Worm (Caenorhabditis elegans) whole organism, L1 larva: ENCODE results near the gene act-1.

ENCODE experiments used
- ceh-88 ChIP-seq: fragments of 200-800 bp; sonication (Bioruptor generic); IDR thresholded peaks from 2 replicates; pipeline ENCODE4 v1.3.6; 2022; ENCODE audit warnings: missing genetic modification characterization, missing compliant biosample characterization
- ceh-90 ChIP-seq: sonication (generic microtip); optimal IDR thresholded peaks from 2 replicates; lab custom pipeline; 2016; ENCODE audit warnings: missing genetic modification characterization, missing compliant biosample characterization
- dsc-1 ChIP-seq: sonication (generic microtip); optimal IDR thresholded peaks from 2 replicates; lab custom pipeline; 2016; ENCODE audit warnings: mild to moderate bottlenecking, missing genetic modification characterization, missing compliant biosample characterization
- elt-3 ChIP-seq, 6 experiments: fragments of 150-350 bp in 1 of 6; sonication (generic microtip); optimal IDR thresholded peaks; 2 replicates each; lab custom pipeline; 2017 to 2018; ENCODE audit warnings: missing biosample characterization in 6 of 6, missing genetic modification characterization in 6 of 6, inconsistent platforms in 1 of 6
- fkh-8 ChIP-seq: sonication (generic microtip); optimal IDR thresholded peaks from 2 replicates; lab custom pipeline; 2016; ENCODE audit warnings: mild to moderate bottlenecking, missing genetic modification characterization, missing compliant biosample characterization
- lin-13 ChIP-seq: fragments of 150-350 bp; optimal IDR thresholded peaks from 2 replicates; lab custom pipeline; 2014; ENCODE audit warnings: missing biosample characterization, missing genetic modification reagents, missing genetic modification characterization
- nhr-12 ChIP-seq: sonication (generic microtip); optimal IDR thresholded peaks from 2 replicates; lab custom pipeline; 2017; ENCODE audit warnings: missing biosample characterization, missing genetic modification characterization
- nhr-90 ChIP-seq: sonication (generic microtip); optimal IDR thresholded peaks from 2 replicates; lab custom pipeline; 2016; ENCODE audit warnings: mild to moderate bottlenecking, missing genetic modification characterization, missing compliant biosample characterization; ENCODE audit not compliant: poor library complexity
- snpc-4 ChIP-seq: fragments of 150-350 bp; optimal IDR thresholded peaks from 2 replicates; lab custom pipeline; 2014; ENCODE audit warnings: missing biosample characterization, missing genetic modification characterization

- TF ChIP-seq elt-3 (tag; optimal IDR thresholded peaks at IDR 0.05; lab: Kevin White, UChicago), result no peak
- TF ChIP-seq fkh-8 (tag; lab: Kevin White, UChicago), result no peak
- TF ChIP-seq dsc-1 (tag; lab: Kevin White, UChicago), result peak; percentile 67
- TF ChIP-seq ceh-90, result no peak
- TF ChIP-seq nhr-12, result no peak
- peak; percentile 14 for TF ChIP-seq lin-13 (GFP tag; lab: Kevin White, UChicago)
- TF ChIP-seq ceh-88 (GFP tag; lab: Robert Waterston, UW), result no peak
- peak; percentile 24 for TF ChIP-seq nhr-90 (tag; lab: Kevin White, UChicago)
- TF ChIP-seq snpc-4 (tag; lab: Kevin White, UChicago), result no peak
Observed at ce11 chrV:11082475-11082874, 1.6 kb downstream of the act-1 start.
